Worm (Caenorhabditis elegans) whole organism, young adult: Measurements from ENCODE around the gene W09G12.10.

Source experiments
- B0035.1 ChIP-seq: sonication (generic microtip); optimal IDR thresholded peaks from 2 replicates; lab custom pipeline; 2016; ENCODE audit warnings: missing genetic modification characterization, mild to moderate bottlenecking, missing compliant biosample characterization, missing genotype, missing genetic modification reagents
- F10E7.11 ChIP-seq: sonication (generic microtip); optimal IDR thresholded peaks from 2 replicates; lab custom pipeline; 2017; ENCODE audit warnings: mild to moderate bottlenecking, missing genetic modification characterization, moderate library complexity, missing compliant biosample characterization
- F22D6.2 ChIP-seq: sonication (generic microtip); optimal IDR thresholded peaks from 2 replicates; lab custom pipeline; 2016; ENCODE audit warnings: mild to moderate bottlenecking, missing genetic modification characterization, missing compliant biosample characterization
- F37B4.10 ChIP-seq: fragments of 200-800 bp; sonication (Bioruptor generic); IDR thresholded peaks from 2 replicates; pipeline ENCODE4 v1.3.6; 2022; ENCODE audit warnings: missing genetic modification characterization, missing compliant biosample characterization
- F39B2.1 ChIP-seq: fragments of 200-800 bp; sonication (Bioruptor generic); IDR thresholded peaks from 2 replicates; pipeline ENCODE4 v1.3.6; 2022; ENCODE audit warnings: missing genetic modification reagents, missing genetic modification characterization, missing compliant biosample characterization
- F57A8.1 ChIP-seq: fragments of 200-800 bp; sonication (Bioruptor generic); optimal IDR thresholded peaks from 2 replicates; lab custom pipeline; 2018; ENCODE audit warnings: mild to moderate bottlenecking, missing genetic modification characterization, moderate library complexity, missing compliant biosample characterization
- K11D2.4 ChIP-seq: fragments of 200-800 bp; sonication (Bioruptor generic); IDR thresholded peaks from 2 replicates; pipeline ENCODE4 v1.3.6; 2022; ENCODE audit warnings: missing genetic modification reagents, missing genetic modification characterization, missing compliant biosample characterization
- K12H6.12 ChIP-seq: fragments of 200-800 bp; sonication (Bioruptor generic); optimal IDR thresholded peaks from 2 replicates; lab custom pipeline; 2018; ENCODE audit warnings: mild to moderate bottlenecking, missing genetic modification characterization, missing compliant biosample characterization
- T26A5.8 ChIP-seq: sonication (generic microtip); optimal IDR thresholded peaks from 2 replicates; lab custom pipeline; 2016; ENCODE audit warnings: missing genetic modification characterization, missing compliant biosample characterization
- Y79H2A.3 ChIP-seq: fragments of 200-800 bp; sonication (Bioruptor generic); conservative IDR thresholded peaks from 2 replicates; pipeline ENCODE4 v1.3.6; 2022; ENCODE audit warnings: missing genetic modification reagents, missing genetic modification characterization, missing compliant biosample characterization
- Y95B8A.8 ChIP-seq: fragments of 200-800 bp; sonication (Bioruptor generic); IDR thresholded peaks from 2 replicates; pipeline ENCODE4 v1.3.6; 2022; ENCODE audit warnings: missing genetic modification reagents, missing genetic modification characterization, missing compliant biosample characterization
- akir-1 ChIP-seq: fragments of 200-800 bp; sonication (Bioruptor generic); optimal IDR thresholded peaks from 2 replicates; lab custom pipeline; 2018; ENCODE audit warnings: mild to moderate bottlenecking, missing genetic modification characterization, moderate library complexity, missing compliant biosample characterization
- aptf-2 ChIP-seq: fragments of 200-800 bp; sonication (Bioruptor generic); conservative IDR thresholded peaks from 2 replicates; pipeline ENCODE4 v1.3.6; 2022; ENCODE audit warnings: missing genetic modification reagents, missing genetic modification characterization, missing compliant biosample characterization
- aptf-3 ChIP-seq: fragments of 200-800 bp; sonication (Bioruptor generic); IDR thresholded peaks from 2 replicates; pipeline ENCODE4 v1.3.6; 2022; ENCODE audit warnings: missing genetic modification characterization, missing compliant biosample characterization
- athp-1 ChIP-seq: sonication (generic microtip); optimal IDR thresholded peaks from 2 replicates; lab custom pipeline; 2017; ENCODE audit warnings: mild to moderate bottlenecking, missing genetic modification characterization, missing compliant biosample characterization
- attf-3 ChIP-seq: fragments of 200-800 bp; sonication (Bioruptor generic); conservative IDR thresholded peaks from 2 replicates; pipeline ENCODE4 v1.3.6; 2022; ENCODE audit warnings: missing genetic modification reagents, missing genetic modification characterization, missing compliant biosample characterization
- bed-1 ChIP-seq: fragments of 200-800 bp; sonication (Bioruptor generic); IDR thresholded peaks from 2 replicates; pipeline ENCODE4 v1.3.6; 2022; ENCODE audit warnings: missing genetic modification reagents, missing genetic modification characterization, missing compliant biosample characterization
- cebp-1 ChIP-seq, 2 experiments: fragments of 200-800 bp in 1 of 2; sonication (Bioruptor generic) in 1 of 2; sonication (generic microtip) in 1 of 2; IDR thresholded peaks in 1 of 2; optimal IDR thresholded peaks in 1 of 2; 2 replicates each; pipeline versions ENCODE4 v1.3.6 to Lab custom; 2017 to 2022; ENCODE audit warnings: missing compliant biosample characterization in 2 of 2, missing genetic modification characterization in 2 of 2, mild to moderate bottlenecking in 1 of 2, missing genetic modification reagents in 1 of 2, moderate library complexity in 1 of 2
- cebp-2 ChIP-seq: fragments of 200-800 bp; sonication (Bioruptor generic); IDR thresholded peaks from 2 replicates; pipeline ENCODE4 v1.3.6; 2022; ENCODE audit warnings: missing genetic modification characterization, missing compliant biosample characterization
- chd-7 ChIP-seq: sonication (generic microtip); optimal IDR thresholded peaks from 2 replicates; lab custom pipeline; 2016; ENCODE audit warnings: mild to moderate bottlenecking, missing genetic modification characterization, moderate library complexity, missing compliant biosample characterization
- die-1 ChIP-seq: sonication (generic microtip); optimal IDR thresholded peaks from 2 replicates; lab custom pipeline; 2016; ENCODE audit warnings: missing genotype, mild to moderate bottlenecking, missing genetic modification characterization, missing compliant biosample characterization
- dox-1 ChIP-seq: fragments of 200-800 bp; sonication (Bioruptor generic); IDR thresholded peaks from 2 replicates; pipeline ENCODE4 v1.3.6; 2022; ENCODE audit warnings: missing genetic modification reagents, missing genetic modification characterization, missing compliant biosample characterization
- dpff-1 ChIP-seq: sonication (generic microtip); optimal IDR thresholded peaks from 2 replicates; lab custom pipeline; 2017; ENCODE audit warnings: mild to moderate bottlenecking, missing genetic modification characterization, missing compliant biosample characterization
- egl-18 ChIP-seq: fragments of 200-800 bp; sonication (Bioruptor generic); IDR thresholded peaks from 2 replicates; pipeline ENCODE4 v1.3.6; 2022; ENCODE audit warnings: missing genetic modification reagents, missing genetic modification characterization, missing compliant biosample characterization
- egl-44 ChIP-seq: fragments of 200-800 bp; sonication (Bioruptor generic); IDR thresholded peaks from 2 replicates; pipeline ENCODE4 v1.3.6; 2022; ENCODE audit warnings: missing genetic modification reagents, missing genetic modification characterization, missing compliant biosample characterization
- fkh-3 ChIP-seq: sonication (generic microtip); optimal IDR thresholded peaks from 2 replicates; lab custom pipeline; 2016; ENCODE audit warnings: mild to moderate bottlenecking, missing genetic modification characterization, missing compliant biosample characterization
- him-1 ChIP-seq: sonication (generic microtip); optimal IDR thresholded peaks from 2 replicates; lab custom pipeline; 2016; ENCODE audit warnings: missing genotype, missing genetic modification reagents, missing genetic modification characterization, missing compliant biosample characterization
- hlh-12 ChIP-seq: sonication (generic microtip); optimal IDR thresholded peaks from 2 replicates; lab custom pipeline; 2016; ENCODE audit warnings: missing genetic modification characterization, missing compliant biosample characterization
- hlh-26 ChIP-seq: fragments of 200-800 bp; sonication (Bioruptor generic); conservative IDR thresholded peaks from 2 replicates; pipeline ENCODE4 v1.3.6; 2022; ENCODE audit warnings: missing genetic modification reagents, missing genetic modification characterization, missing compliant biosample characterization
- hmg-1.2 ChIP-seq: fragments of 200-800 bp; sonication (Bioruptor generic); IDR thresholded peaks from 2 replicates; pipeline ENCODE4 v1.3.6; 2022; ENCODE audit warnings: missing genetic modification reagents, missing genetic modification characterization, missing compliant biosample characterization
- let-526 ChIP-seq: fragments of 200-800 bp; sonication (Bioruptor generic); IDR thresholded peaks from 2 replicates; pipeline ENCODE4 v1.3.6; 2022; ENCODE audit warnings: missing genetic modification reagents, missing genetic modification characterization, missing compliant biosample characterization
- lin-40 ChIP-seq: sonication (generic microtip); optimal IDR thresholded peaks from 2 replicates; lab custom pipeline; 2016; ENCODE audit warnings: missing genetic modification characterization, mild to moderate bottlenecking, missing compliant biosample characterization, missing genotype, missing genetic modification reagents
- lin-54 ChIP-seq: fragments of 200-800 bp; sonication (Bioruptor generic); optimal IDR thresholded peaks from 2 replicates; lab custom pipeline; 2018; ENCODE audit warnings: mild to moderate bottlenecking, missing genetic modification characterization, missing compliant biosample characterization
- madf-10 ChIP-seq: sonication (generic microtip); optimal IDR thresholded peaks from 2 replicates; lab custom pipeline; 2016; ENCODE audit warnings: mild to moderate bottlenecking, missing genetic modification characterization, missing compliant biosample characterization
- madf-3 ChIP-seq: fragments of 200-800 bp; sonication (Bioruptor generic); IDR thresholded peaks from 2 replicates; pipeline ENCODE4 v1.3.6; 2022; ENCODE audit warnings: missing genetic modification reagents, missing genetic modification characterization, missing compliant biosample characterization
- madf-6 ChIP-seq: fragments of 200-800 bp; sonication (Bioruptor generic); IDR thresholded peaks from 2 replicates; pipeline ENCODE4 v1.3.6; 2022; ENCODE audit warnings: missing genetic modification reagents, missing genetic modification characterization, missing compliant biosample characterization
- mcd-1 ChIP-seq: fragments of 200-800 bp; sonication (Bioruptor generic); IDR thresholded peaks from 2 replicates; pipeline ENCODE4 v1.3.6; 2022; ENCODE audit warnings: missing genetic modification reagents, missing genetic modification characterization, missing compliant biosample characterization
- nfya-2 ChIP-seq: fragments of 200-800 bp; sonication (Bioruptor generic); IDR thresholded peaks from 2 replicates; pipeline ENCODE4 v1.3.6; 2022; ENCODE audit warnings: missing genetic modification reagents, missing genetic modification characterization, missing compliant biosample characterization
- nfyb-1 ChIP-seq: fragments of 200-800 bp; sonication (Bioruptor generic); IDR thresholded peaks from 2 replicates; pipeline ENCODE4 v1.3.6; 2022; ENCODE audit warnings: missing genetic modification reagents, missing genetic modification characterization, missing compliant biosample characterization
- repo-1 ChIP-seq: sonication (generic microtip); optimal IDR thresholded peaks from 2 replicates; lab custom pipeline; 2017; ENCODE audit warnings: mild to moderate bottlenecking, missing genetic modification characterization, missing compliant biosample characterization
- sdz-38 ChIP-seq: sonication (generic microtip); optimal IDR thresholded peaks from 2 replicates; lab custom pipeline; 2016; ENCODE audit warnings: missing genotype, missing genetic modification characterization, missing compliant biosample characterization
- unc-62 ChIP-seq: fragments of 150-350 bp; optimal IDR thresholded peaks from 2 replicates; lab custom pipeline; 2014; ENCODE audit warnings: missing biosample characterization, missing genetic modification reagents, missing genetic modification characterization
- ztf-22 ChIP-seq: fragments of 200-800 bp; sonication (Bioruptor generic); optimal IDR thresholded peaks from 2 replicates; lab custom pipeline; 2018; ENCODE audit warnings: mild to moderate bottlenecking, missing genetic modification characterization, moderate library complexity, missing compliant biosample characterization
- ztf-28 ChIP-seq: fragments of 200-800 bp; sonication (Bioruptor generic); IDR thresholded peaks from 2 replicates; pipeline ENCODE4 v1.3.6; 2022; ENCODE audit warnings: missing genetic modification reagents, missing genetic modification characterization, missing compliant biosample characterization

W09G12.10 gene

DNA sequence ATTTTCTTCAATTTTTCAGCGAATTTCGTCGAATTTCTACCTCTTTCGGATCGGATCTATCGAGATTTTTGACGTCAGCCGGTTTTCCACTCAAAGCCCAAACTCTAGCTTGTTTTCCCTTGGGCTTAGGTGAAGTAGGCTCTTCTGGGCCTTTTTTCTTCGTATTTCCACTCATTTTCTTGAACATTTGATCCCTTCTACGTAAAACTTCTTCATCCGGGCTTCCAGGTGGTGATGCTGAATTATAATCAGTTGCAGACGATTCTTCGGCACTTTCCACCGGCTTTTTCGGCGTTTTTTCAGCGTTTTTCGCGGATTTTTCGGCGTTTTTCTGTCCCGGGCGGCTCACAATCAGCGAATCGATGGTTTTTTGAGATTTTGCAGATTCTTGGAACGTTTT lies 17.1 kb upstream of the W09G12.10 start:
- TF ChIP-seq madf-10 (tag; lab: Kevin White, UChicago) (no peak), K12H6.12 (tag; lab: Kevin White, UChicago) (no peak), unc-62 (no peak), mcd-1 (GFP tag; lab: Robert Waterston, UW) (no peak), Y95B8A.8 (GFP tag; lab: Robert Waterston, UW) (no peak), let-526 (GFP tag; lab: Robert Waterston, UW) (no peak)

ce11 chrIV:1235785-1236184 lies 14.7 kb upstream of the W09G12.10 start:
- no peak for TF ChIP-seq nfyb-1 (GFP tag; lab: Robert Waterston, UW)
- TF ChIP-seq repo-1 (tag; lab: Kevin White, UChicago) = no peak
- TF ChIP-seq nfya-2 = no peak
- TF ChIP-seq fkh-3 (tag; lab: Kevin White, UChicago) = no peak
- no peak for TF ChIP-seq F39B2.1
- TF ChIP-seq sdz-38 = no peak
- TF ChIP-seq hlh-12 (tag; lab: Kevin White, UChicago) = no peak
- no peak for TF ChIP-seq K11D2.4
- no peak for TF ChIP-seq hmg-1.2 (GFP tag; lab: Robert Waterston, UW)

- TF ChIP-seq attf-3 (GFP tag; lab: Robert Waterston, UW) (no peak), madf-10 (tag; lab: Kevin White, UChicago) (no peak), lin-40 (tag; lab: Kevin White, UChicago) (no peak), mcd-1 (GFP tag; lab: Robert Waterston, UW) (no peak), Y79H2A.3 (GFP tag; lab: Robert Waterston, UW) (no peak), athp-1 (no peak), ztf-22 (no peak), dox-1 (no peak), dpff-1 (tag; lab: Kevin White, UChicago) (no peak), F10E7.11 (tag; lab: Kevin White, UChicago) (no peak), sdz-38 (no peak), ztf-28 (no peak), egl-44 (GFP tag; lab: Robert Waterston, UW) (no peak), die-1 (tag; lab: Kevin White, UChicago) (no peak), madf-3 (GFP tag; lab: Robert Waterston, UW) (no peak), cebp-1 (GFP tag; IDR thresholded peaks at IDR 0.05; lab: Robert Waterston, UW) (no peak), cebp-1 (tag; optimal IDR thresholded peaks at IDR 0.05; lab: Kevin White, UChicago) (no peak), unc-62 (no peak), F37B4.10 (GFP tag; lab: Robert Waterston, UW) (no peak), F57A8.1 (no peak)
These were observed 13.7 kb upstream of the W09G12.10 start for ce11 chrIV:1234780-1235179.

DNA sequence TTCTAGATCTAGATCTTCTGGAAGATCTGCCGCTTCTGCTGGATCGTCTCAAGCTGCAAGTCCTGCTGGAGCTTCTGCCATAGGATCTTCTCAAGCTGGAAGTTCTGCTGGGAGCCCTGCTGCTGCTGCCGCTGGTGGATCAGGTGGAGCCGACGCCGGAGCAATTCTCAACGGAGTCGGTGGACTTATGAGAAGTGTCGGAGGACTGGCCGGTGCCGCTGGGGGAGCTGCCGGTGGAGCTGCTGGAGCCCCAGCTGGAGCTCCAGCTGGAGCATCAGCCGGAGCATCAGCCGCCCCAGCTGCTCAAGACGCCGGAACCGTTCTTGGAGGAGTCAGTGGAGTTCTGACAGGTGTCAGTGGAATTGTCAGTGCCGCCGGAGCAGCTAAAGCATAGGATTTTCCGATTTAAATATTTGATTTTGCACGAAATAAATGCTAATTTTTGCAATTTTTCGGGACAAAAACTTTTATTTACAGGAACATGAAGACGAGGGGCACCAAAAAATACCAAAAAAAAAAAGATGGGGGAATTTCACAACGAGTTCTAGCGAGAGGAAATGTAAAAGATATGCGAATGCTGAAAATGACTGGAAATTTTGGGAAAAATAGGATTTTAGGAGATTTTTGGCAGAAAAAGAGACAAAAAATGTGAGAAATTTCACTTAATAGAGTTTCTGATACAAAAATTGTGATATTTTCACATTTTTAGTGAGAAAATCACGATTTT lies 11.5 kb upstream of the W09G12.10 start:
- 0 out of 2 replicates have a peak, but pooled peaks have one; percentile 28 for TF ChIP-seq madf-6 (GFP tag; lab: Robert Waterston, UW)
- TF ChIP-seq chd-7 (tag; lab: Kevin White, UChicago) = peak; percentile 27
- no peak for TF ChIP-seq B0035.1 (tag; lab: Kevin White, UChicago)
- no peak for TF ChIP-seq cebp-2 (GFP tag; lab: Robert Waterston, UW)
- TF ChIP-seq him-1 (tag; lab: Kevin White, UChicago) = no peak
- TF ChIP-seq F22D6.2 (tag; lab: Kevin White, UChicago) = no peak
- TF ChIP-seq mcd-1 (GFP tag; lab: Robert Waterston, UW) = 0 out of 2 replicates have a peak, but pooled peaks have one; percentile 23
- TF ChIP-seq dox-1 = 0 out of 2 replicates have a peak, but pooled peaks have one; percentile 19
- no peak for TF ChIP-seq egl-18 (GFP tag; lab: Robert Waterston, UW)
- TF ChIP-seq aptf-2 (GFP tag; lab: Robert Waterston, UW) = no peak
- no peak for TF ChIP-seq akir-1 (GFP tag; lab: Kevin White, UChicago)
- TF ChIP-seq dpff-1 (tag; lab: Kevin White, UChicago) = no peak
- no peak for TF ChIP-seq hlh-26 (GFP tag; lab: Robert Waterston, UW)
- no peak for TF ChIP-seq bed-1 (GFP tag; lab: Robert Waterston, UW)
- TF ChIP-seq aptf-3 = no peak
- no peak for TF ChIP-seq T26A5.8 (tag; lab: Kevin White, UChicago)
- no peak for TF ChIP-seq lin-54 (GFP tag; lab: Kevin White, UChicago)
- TF ChIP-seq die-1 (tag; lab: Kevin White, UChicago) = no peak
